Fruit fly (Drosophila melanogaster): Measurements from ENCODE around the gene CG8774.

DNA sequence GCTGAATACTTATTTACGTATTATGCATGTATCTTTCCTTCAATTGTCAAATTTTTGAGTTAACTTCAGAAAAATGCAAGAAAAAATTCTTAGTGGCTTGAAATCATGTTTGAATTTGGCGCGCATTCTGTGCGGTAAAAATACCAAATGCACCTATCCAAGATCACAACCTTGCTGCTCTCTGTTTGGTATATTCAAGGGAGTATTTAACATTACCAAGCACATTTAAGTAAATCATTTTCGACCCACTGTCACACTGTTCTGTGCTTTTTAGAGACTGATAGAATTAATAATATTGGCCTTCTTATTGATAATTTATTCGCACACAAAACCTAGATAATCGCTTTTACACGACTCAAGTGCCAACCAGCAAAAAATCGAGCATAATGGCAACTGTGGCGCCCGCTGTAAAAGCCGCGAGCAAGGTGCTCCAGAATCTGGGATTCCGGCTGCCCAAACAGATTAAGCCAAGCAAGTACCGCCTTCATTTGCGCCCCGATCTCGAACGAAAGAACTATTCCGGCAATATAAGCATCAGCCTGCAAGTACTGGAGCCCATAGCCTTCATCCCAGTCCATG is 10.7 kb downstream of the CG8774 start:
- TF ChIP-seq h (optimal IDR thresholded peaks at IDR 0.05) (no peak), psq (optimal IDR thresholded peaks at IDR 0.05) (no peak), Sin3A (optimal IDR thresholded peaks at IDR 0.05) (no peak), insv (optimal IDR thresholded peaks at IDR 0.05) (no peak), Myc (optimal IDR thresholded peaks at IDR 0.05) (no peak)

All from Kc167 (cell line).